Worm (Caenorhabditis elegans) whole organism, L1 larva: ENCODE measurements around the gene tim-1.

Experiments
- ama-1 ChIP-seq: fragments of 150-350 bp; optimal IDR thresholded peaks from 2 replicates; lab custom pipeline; 2014
- blmp-1 ChIP-seq: fragments of 150-350 bp; optimal IDR thresholded peaks from 2 replicates; lab custom pipeline; 2014; ENCODE audit warnings: missing biosample characterization, missing genetic modification characterization
- ceh-90 ChIP-seq: sonication (generic microtip); optimal IDR thresholded peaks from 2 replicates; lab custom pipeline; 2016; ENCODE audit warnings: missing genetic modification characterization, missing compliant biosample characterization
- isw-1 ChIP-seq: fragments of 200-800 bp; sonication (Bioruptor generic); IDR thresholded peaks from 2 replicates; pipeline ENCODE4 v1.3.6; 2022; ENCODE audit warnings: missing genetic modification characterization, missing compliant biosample characterization
- nhr-76 ChIP-seq: sonication (generic microtip); optimal IDR thresholded peaks from 2 replicates; lab custom pipeline; 2017; ENCODE audit warnings: missing biosample characterization, missing genetic modification characterization
- nhr-90 ChIP-seq: sonication (generic microtip); optimal IDR thresholded peaks from 2 replicates; lab custom pipeline; 2016; ENCODE audit warnings: mild to moderate bottlenecking, missing genetic modification characterization, missing compliant biosample characterization; ENCODE audit not compliant: poor library complexity
- pag-3 ChIP-seq: sonication (generic microtip); optimal IDR thresholded peaks from 2 replicates; lab custom pipeline; 2017; ENCODE audit warnings: missing genetic modification characterization, mild to moderate bottlenecking, missing compliant biosample characterization, antibody characterized with exemption, borderline replicate concordance; ENCODE audit not compliant: insufficient read depth
- pqm-1 ChIP-seq: sonication (generic microtip); optimal IDR thresholded peaks from 3 replicates; lab custom pipeline; 2017; ENCODE audit warnings: missing biosample characterization, missing genetic modification characterization
- snpc-4 ChIP-seq: fragments of 150-350 bp; optimal IDR thresholded peaks from 2 replicates; lab custom pipeline; 2014; ENCODE audit warnings: missing biosample characterization, missing genetic modification characterization
- sup-37 ChIP-seq: fragments of 200-800 bp; sonication (Bioruptor generic); optimal IDR thresholded peaks from 2 replicates; lab custom pipeline; 2018; ENCODE audit warnings: mild to moderate bottlenecking, missing genetic modification characterization, missing compliant biosample characterization
- unc-62 ChIP-seq: fragments of 150-350 bp; optimal IDR thresholded peaks from 2 replicates; lab custom pipeline; 2014; ENCODE audit warnings: missing biosample characterization, missing genetic modification reagents, missing genetic modification characterization

- TF ChIP-seq pqm-1 (tag; lab: Kevin White, UChicago) (no peak), nhr-76 (tag; lab: Kevin White, UChicago) (no peak), ama-1 (no peak), snpc-4 (tag; lab: Kevin White, UChicago) (no peak), nhr-90 (tag; lab: Kevin White, UChicago) (no peak), sup-37 (GFP tag; lab: Kevin White, UChicago) (no peak), isw-1 (no peak), ceh-90 (no peak), pag-3 (tag; lab: Kevin White, UChicago) (no peak), unc-62 (GFP tag; lab: Kevin White, UChicago) (no peak), blmp-1 (no peak)
Observed at ce11 chrIII:12195991-12196390, 54.0 kb downstream of the tim-1 start.
